Fruit fly (Drosophila melanogaster) S2 (cell line): ENCODE measurements around the gene Nepl4.
A peak's percentile ranks its signal among the peaks of the same experiment; 100 is the strongest.

ENCODE experiments used
- CG8478 ChIP-seq: fragments of >200 bp; optimal IDR thresholded peaks from 2 replicates; lab custom pipeline; 2018
- CTCF ChIP-seq, 2 experiments: fragments of >200 bp; optimal IDR thresholded peaks; 2 replicates each; lab custom pipeline; 2018

DNA sequence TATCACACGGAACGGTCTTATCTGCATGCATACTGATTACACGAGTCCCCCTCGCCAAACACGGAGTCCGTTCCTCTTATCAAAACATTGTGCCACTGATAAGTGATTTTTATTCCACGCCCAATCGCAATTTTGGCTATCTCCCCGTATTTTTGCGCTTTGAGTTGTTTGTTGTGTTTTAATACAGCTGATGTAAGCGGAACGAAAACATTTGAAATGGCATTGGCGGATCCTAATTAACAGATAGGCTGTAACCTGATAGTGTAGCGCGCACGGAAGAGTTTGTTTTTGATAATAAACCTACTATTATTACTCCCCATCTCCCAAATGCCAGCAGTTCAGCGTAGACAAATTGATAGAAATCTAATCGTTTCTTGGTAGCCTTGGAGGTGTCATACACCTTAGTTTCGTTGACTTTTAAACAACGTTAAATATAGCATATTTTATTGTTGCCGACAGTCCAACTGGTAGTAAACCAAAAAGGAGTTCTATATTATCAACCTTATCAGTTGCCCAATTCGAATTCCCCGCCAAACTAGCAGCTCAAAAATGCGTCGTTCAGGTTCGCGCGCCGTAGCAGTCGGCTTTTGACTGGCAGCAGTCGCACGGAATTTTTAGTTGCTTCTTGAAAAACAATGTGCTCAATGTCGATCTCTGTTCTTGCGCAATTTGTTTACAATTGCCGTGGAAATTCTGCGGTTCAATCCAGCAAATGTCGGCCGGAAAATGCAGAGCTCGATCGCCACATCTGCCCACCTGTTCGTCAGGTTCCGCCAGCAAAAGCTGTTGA lies 24.4 kb upstream of the Nepl4 start:
- TF ChIP-seq CG8478 (no peak), CTCF (optimal IDR thresholded peaks at IDR 0.05; lab: Kevin White, UChicago) (peak in 1 of 2 experiments; percentile 35)
